Fruit fly (Drosophila melanogaster) whole organism, embryonic: ENCODE data around the gene dgt2.

Source experiments
- ATbp ChIP-seq: fragments of 200-800 bp; sonication (Bioruptor generic); optimal IDR thresholded peaks from 2 replicates; lab custom pipeline; 2017; ENCODE audit warnings: missing biosample characterization, mild to moderate bottlenecking, missing genetic modification characterization, missing genetic modification reagents
- CG11085 ChIP-seq: fragments of 200-800 bp; sonication (Bioruptor generic); IDR thresholded peaks from 2 replicates; pipeline ENCODE4 v1.3.6; 2022; ENCODE audit warnings: missing biosample characterization, missing genetic modification characterization
- CG12219 ChIP-seq: fragments of 200-800 bp; sonication (Bioruptor generic); optimal IDR thresholded peaks from 3 replicates; lab custom pipeline; 2018; ENCODE audit warnings: missing biosample characterization, mild to moderate bottlenecking, missing genetic modification characterization
- CG1602 ChIP-seq: fragments of 200-800 bp; sonication (Bioruptor generic); optimal IDR thresholded peaks from 3 replicates; lab custom pipeline; 2016; ENCODE audit warnings: missing biosample characterization, missing genetic modification characterization
- CG16813 ChIP-seq: fragments of 200-800 bp; sonication (Bioruptor generic); IDR thresholded peaks from 3 replicates; pipeline ENCODE4 v1.3.6; 2022; ENCODE audit warnings: missing biosample characterization, missing genetic modification characterization; ENCODE audit not compliant: partially characterized antibody
- CG17359 ChIP-seq: fragments of 200-800 bp; sonication (Bioruptor generic); optimal IDR thresholded peaks from 3 replicates; lab custom pipeline; 2018; ENCODE audit warnings: missing biosample characterization, mild to moderate bottlenecking, missing genetic modification characterization, moderate library complexity
- CG17361 ChIP-seq: fragments of 200-800 bp; sonication (Bioruptor generic); IDR thresholded peaks from 3 replicates; pipeline ENCODE4 v1.3.6; 2022; ENCODE audit warnings: missing biosample characterization, missing genetic modification characterization
- CG18599 ChIP-seq: fragments of 200-800 bp; sonication (Bioruptor generic); optimal IDR thresholded peaks from 3 replicates; lab custom pipeline; 2017; ENCODE audit warnings: missing biosample characterization, missing genetic modification characterization, mild to moderate bottlenecking, moderate library complexity, missing genetic modification reagents
- CG31388 ChIP-seq: fragments of 200-800 bp; sonication (Bioruptor generic); optimal IDR thresholded peaks from 2 replicates; lab custom pipeline; 2016; ENCODE audit warnings: missing biosample characterization, missing genetic modification characterization
- CG33213 ChIP-seq: fragments of 200-800 bp; sonication (Bioruptor generic); optimal IDR thresholded peaks from 3 replicates; lab custom pipeline; 2016; ENCODE audit warnings: missing biosample characterization, missing genetic modification characterization
- CG34376 ChIP-seq: fragments of 200-800 bp; sonication (Bioruptor generic); optimal IDR thresholded peaks from 2 replicates; lab custom pipeline; 2018; ENCODE audit warnings: missing biosample characterization, mild to moderate bottlenecking, missing genetic modification characterization
- CG4282 ChIP-seq: fragments of 200-800 bp; sonication (Bioruptor generic); optimal IDR thresholded peaks from 2 replicates; lab custom pipeline; 2016; ENCODE audit warnings: missing biosample characterization, missing genetic modification characterization
- CG6765 ChIP-seq: fragments of 200-800 bp; sonication (Bioruptor generic); optimal IDR thresholded peaks from 3 replicates; lab custom pipeline; 2017; ENCODE audit warnings: missing biosample characterization, mild to moderate bottlenecking, missing genetic modification characterization
- CG7987 ChIP-seq: fragments of 200-800 bp; sonication (Bioruptor generic); optimal IDR thresholded peaks from 2 replicates; lab custom pipeline; 2018; ENCODE audit warnings: missing biosample characterization, mild to moderate bottlenecking, missing genetic modification characterization, moderate library complexity
- CG8290 ChIP-seq, 3 experiments: fragments of 200-800 bp; sonication (Bioruptor generic); optimal IDR thresholded peaks; 2 replicates each; lab custom pipeline; 2016 to 2019; ENCODE audit warnings: missing biosample characterization in 3 of 3, missing genetic modification characterization in 3 of 3, mild to moderate bottlenecking in 2 of 3, moderate library complexity in 1 of 3
- CG8359 ChIP-seq: fragments of 200-800 bp; sonication (Bioruptor generic); optimal IDR thresholded peaks from 2 replicates; lab custom pipeline; 2017; ENCODE audit warnings: missing biosample characterization, mild to moderate bottlenecking, missing genetic modification characterization, borderline replicate concordance
- CG9215 ChIP-seq: fragments of 200-800 bp; sonication (Bioruptor generic); IDR thresholded peaks from 2 replicates; pipeline ENCODE4 v1.3.6; 2022; ENCODE audit warnings: missing biosample characterization, missing genetic modification characterization
- CG9797 ChIP-seq: fragments of 200-800 bp; sonication (Bioruptor generic); optimal IDR thresholded peaks from 3 replicates; lab custom pipeline; 2018; ENCODE audit warnings: missing biosample characterization, mild to moderate bottlenecking, missing genetic modification characterization
- Fer1 ChIP-seq: fragments of 200-800 bp; sonication (Bioruptor generic); optimal IDR thresholded peaks from 2 replicates; lab custom pipeline; 2017; ENCODE audit warnings: missing biosample characterization, mild to moderate bottlenecking, missing genetic modification characterization
- HLH54F ChIP-seq: fragments of 200-800 bp; sonication (Bioruptor generic); optimal IDR thresholded peaks from 3 replicates; lab custom pipeline; 2016; ENCODE audit warnings: missing biosample characterization, missing genetic modification characterization
- HmgD ChIP-seq: fragments of 200-800 bp; sonication (Bioruptor generic); optimal IDR thresholded peaks from 3 replicates; lab custom pipeline; 2016; ENCODE audit warnings: missing biosample characterization, missing genetic modification characterization
- Lhr ChIP-seq: fragments of 200-800 bp; sonication (Bioruptor generic); optimal IDR thresholded peaks from 3 replicates; lab custom pipeline; 2017; ENCODE audit warnings: mild to moderate bottlenecking, missing biosample characterization, missing genetic modification reagents, missing genetic modification characterization
- Mad ChIP-seq: fragments of 200-800 bp; sonication (Bioruptor generic); optimal IDR thresholded peaks from 2 replicates; lab custom pipeline; 2016; ENCODE audit warnings: missing biosample characterization, missing genetic modification characterization
- Nf-YB ChIP-seq: fragments of 200-800 bp; sonication (Bioruptor generic); optimal IDR thresholded peaks from 3 replicates; lab custom pipeline; 2019; ENCODE audit warnings: missing biosample characterization, mild to moderate bottlenecking, missing genetic modification characterization, moderate library complexity
- NfI ChIP-seq: fragments of 200-800 bp; sonication (Bioruptor generic); optimal IDR thresholded peaks from 3 replicates; lab custom pipeline; 2018; ENCODE audit warnings: missing biosample characterization, mild to moderate bottlenecking, missing genetic modification characterization, moderate library complexity
- Sry-β ChIP-seq: fragments of 200-800 bp; sonication (Bioruptor generic); optimal IDR thresholded peaks from 2 replicates; lab custom pipeline; 2018; ENCODE audit warnings: missing biosample characterization, mild to moderate bottlenecking, missing genetic modification characterization, moderate library complexity
- Ssrp ChIP-seq: fragments of 200-800 bp; sonication (Bioruptor generic); optimal IDR thresholded peaks from 2 replicates; lab custom pipeline; 2018; ENCODE audit warnings: missing biosample characterization, mild to moderate bottlenecking, missing genetic modification characterization, moderate library complexity
- Usf ChIP-seq: fragments of 200-800 bp; sonication (Bioruptor generic); optimal IDR thresholded peaks from 2 replicates; lab custom pipeline; 2017; ENCODE audit warnings: missing genotype, missing biosample characterization, missing genetic modification characterization
- bcd ChIP-seq: fragments of 200-800 bp; sonication (Bioruptor generic); optimal IDR thresholded peaks from 2 replicates; lab custom pipeline; 2017; ENCODE audit warnings: missing biosample characterization, mild to moderate bottlenecking, missing genetic modification characterization
- bsh ChIP-seq, 2 experiments: fragments of 200-800 bp; sonication (Bioruptor generic); optimal IDR thresholded peaks; 2 replicates each; lab custom pipeline; 2017 to 2018; ENCODE audit warnings: mild to moderate bottlenecking in 2 of 2, missing biosample characterization in 2 of 2, missing genetic modification characterization in 2 of 2, moderate library complexity in 1 of 2
- da ChIP-seq: fragments of 200-800 bp; sonication (Bioruptor generic); optimal IDR thresholded peaks from 2 replicates; lab custom pipeline; 2016; ENCODE audit warnings: missing biosample characterization, missing genetic modification characterization
- disco-r ChIP-seq: fragments of 200-800 bp; sonication (Bioruptor generic); optimal IDR thresholded peaks from 2 replicates; lab custom pipeline; 2016; ENCODE audit warnings: missing biosample characterization, missing genetic modification characterization
- dmrt11E ChIP-seq: fragments of 200-800 bp; sonication (Bioruptor generic); optimal IDR thresholded peaks from 3 replicates; lab custom pipeline; 2018; ENCODE audit warnings: missing biosample characterization, mild to moderate bottlenecking, missing genetic modification characterization, moderate library complexity
- eve ChIP-seq, 2 experiments: fragments of >200 bp; optimal IDR thresholded peaks; 2 replicates each; lab custom pipeline; 2017; ENCODE audit warnings: missing biosample characterization in 2 of 2, missing genetic modification characterization in 2 of 2
- exex ChIP-seq: fragments of 200-800 bp; sonication (Bioruptor generic); optimal IDR thresholded peaks from 4 replicates; lab custom pipeline; 2018; ENCODE audit warnings: missing biosample characterization, mild to moderate bottlenecking, missing genetic modification characterization, moderate library complexity
- grau ChIP-seq: fragments of 200-800 bp; optimal IDR thresholded peaks from 3 replicates; lab custom pipeline; 2019; ENCODE audit warnings: missing biosample characterization, mild to moderate bottlenecking, missing genetic modification characterization, moderate library complexity
- grn ChIP-seq: fragments of 200-800 bp; sonication (Bioruptor generic); optimal IDR thresholded peaks from 3 replicates; lab custom pipeline; 2017; ENCODE audit warnings: missing biosample characterization, missing genetic modification characterization
- ind ChIP-seq: fragments of 200-800 bp; sonication (Bioruptor generic); optimal IDR thresholded peaks from 3 replicates; lab custom pipeline; 2016; ENCODE audit warnings: missing biosample characterization, missing genetic modification characterization
- kni ChIP-seq: fragments of 200-800 bp; sonication (Bioruptor generic); optimal IDR thresholded peaks from 3 replicates; lab custom pipeline; 2017; ENCODE audit warnings: mild to moderate bottlenecking, missing biosample characterization, missing genetic modification reagents, missing genetic modification characterization
- mirr ChIP-seq: fragments of 200-800 bp; sonication (Bioruptor generic); optimal IDR thresholded peaks from 3 replicates; lab custom pipeline; 2018; ENCODE audit warnings: missing biosample characterization, mild to moderate bottlenecking, missing genetic modification characterization
- nerfin-1 ChIP-seq: fragments of 200-800 bp; sonication (Bioruptor generic); optimal IDR thresholded peaks from 3 replicates; lab custom pipeline; 2019; ENCODE audit warnings: missing biosample characterization, mild to moderate bottlenecking, missing genetic modification characterization, moderate library complexity
- onecut ChIP-seq: fragments of 200-800 bp; sonication (Bioruptor generic); IDR thresholded peaks from 2 replicates; pipeline ENCODE4 v1.3.6; 2022; ENCODE audit warnings: missing biosample characterization, missing genetic modification characterization
- schlank ChIP-seq: fragments of 200-800 bp; sonication (Bioruptor generic); optimal IDR thresholded peaks from 2 replicates; lab custom pipeline; 2018; ENCODE audit warnings: missing biosample characterization, mild to moderate bottlenecking, missing genetic modification characterization
- sima ChIP-seq: fragments of 200-800 bp; sonication (Bioruptor generic); optimal IDR thresholded peaks from 2 replicates; lab custom pipeline; 2016; ENCODE audit warnings: missing biosample characterization, missing genetic modification characterization
- tio ChIP-seq: fragments of 200-800 bp; sonication (Bioruptor generic); optimal IDR thresholded peaks from 2 replicates; lab custom pipeline; 2017; ENCODE audit warnings: missing biosample characterization, missing genetic modification characterization, inconsistent platforms
- tll ChIP-seq, 2 experiments: fragments of 200-800 bp in 1 of 2; fragments of >200 bp in 1 of 2; sonication (Bioruptor generic) in 1 of 2; optimal IDR thresholded peaks; 2 replicates each; lab custom pipeline; 2017 to 2019; ENCODE audit warnings: missing biosample characterization in 2 of 2, missing genetic modification characterization in 2 of 2, mild to moderate bottlenecking in 1 of 2, moderate library complexity in 1 of 2

dgt2 gene

dm6 chr2L:12002051-12002450, 12.3 kb downstream of the dgt2 start, which contains the start of gene Hacd1 (continued):
- no peak for TF ChIP-seq Fer1 (GFP tag; lab: Kevin White, UChicago)
- no peak for TF ChIP-seq Usf (GFP tag; lab: Kevin White, UChicago)
- TF ChIP-seq CG4282 (GFP tag; lab: Kevin White, UChicago) = no peak
- TF ChIP-seq CG16813 = no peak
- no peak for TF ChIP-seq Ssrp
- peak; percentile 62 for TF ChIP-seq CG9797
- no peak for TF ChIP-seq tio (GFP tag; lab: Kevin White, UChicago)
- no peak for TF ChIP-seq CG31388 (GFP tag; lab: Kevin White, UChicago)
- TF ChIP-seq bcd (GFP tag; lab: Kevin White, UChicago) = no peak
- TF ChIP-seq exex (tag; lab: Kevin White, UChicago) = peak; percentile 52
- TF ChIP-seq CG34376 (GFP tag; lab: Kevin White, UChicago) = peak; percentile 27
- no peak for TF ChIP-seq NfI
- TF ChIP-seq Nf-YB (GFP tag; lab: Kevin White, UChicago) = peak; percentile 68

- peak; percentile 95 for TF ChIP-seq Lhr (GFP tag; lab: Kevin White, UChicago)
- no peak for TF ChIP-seq Sry-β
- TF ChIP-seq nerfin-1 = peak; percentile 83
- peak; percentile 36 for TF ChIP-seq ind (GFP tag; lab: Kevin White, UChicago)
- TF ChIP-seq schlank (tag; lab: Kevin White, UChicago) = peak; percentile 8
- peak; percentile 15 for TF ChIP-seq CG6765
- peak; percentile 27 for TF ChIP-seq dmrt11E (tag; lab: Kevin White, UChicago)
- TF ChIP-seq CG17361 = no peak
- TF ChIP-seq onecut (GFP tag; lab: Robert Waterston, UW) = peak; percentile 15; the same call in 1 of the 2 replicates
- TF ChIP-seq bsh (GFP tag; optimal IDR thresholded peaks at IDR 0.05; lab: Kevin White, UChicago) = peak in 1 of 2 experiments; percentile 44
- TF ChIP-seq CG7987 (GFP tag; lab: Kevin White, UChicago) = peak; percentile 54
- TF ChIP-seq CG8359 (GFP tag; lab: Kevin White, UChicago) = peak; percentile 35
- peak in 1 of 2 experiments; percentile 54 for TF ChIP-seq tll (GFP tag; optimal IDR thresholded peaks at IDR 0.05; lab: Kevin White, UChicago)
- TF ChIP-seq HmgD (GFP tag; lab: Kevin White, UChicago) = peak; percentile 11
- TF ChIP-seq CG18599 (GFP tag; lab: Kevin White, UChicago) = peak; percentile 58
- no peak for TF ChIP-seq disco-r (GFP tag; lab: Kevin White, UChicago)
- peak; percentile 99 for TF ChIP-seq kni (GFP tag; lab: Kevin White, UChicago)
- peak; percentile 47 for TF ChIP-seq grau (tag; lab: Kevin White, UChicago)
- peak; percentile 29 for TF ChIP-seq ATbp
- TF ChIP-seq CG17359 (tag; lab: Kevin White, UChicago) = peak; percentile 19
- peak; percentile 17 for TF ChIP-seq Mad
- TF ChIP-seq CG8290 (GFP tag; optimal IDR thresholded peaks at IDR 0.05; lab: Kevin White, UChicago) = no peak
- TF ChIP-seq CG8290 (tag; optimal IDR thresholded peaks at IDR 0.05; lab: Kevin White, UChicago) = peak in 1 of 2 experiments; percentile 81
- TF ChIP-seq CG11085 (GFP tag; lab: Robert Waterston, UW) = no peak
- TF ChIP-seq CG12219 (GFP tag; lab: Kevin White, UChicago) = peak; percentile 31
- peak; percentile 22 for TF ChIP-seq CG1602 (GFP tag; lab: Kevin White, UChicago)
- peak; percentile 82 for TF ChIP-seq mirr (GFP tag; lab: Kevin White, UChicago)
- TF ChIP-seq da (GFP tag; lab: Kevin White, UChicago) = peak; percentile 64
- TF ChIP-seq CG9215 (GFP tag; lab: Robert Waterston, UW) = no peak
- TF ChIP-seq sima (GFP tag; lab: Kevin White, UChicago) = no peak
- no peak for TF ChIP-seq eve (GFP tag; optimal IDR thresholded peaks at IDR 0.05; lab: Kevin White, UChicago)
- TF ChIP-seq grn (GFP tag; lab: Kevin White, UChicago) = peak; percentile 89
- peak; percentile 10 for TF ChIP-seq CG33213
- TF ChIP-seq Fer1 (GFP tag; lab: Kevin White, UChicago) = peak; percentile 92
- TF ChIP-seq HLH54F (GFP tag; lab: Kevin White, UChicago) = peak; percentile 29
These were observed 13.4 kb downstream of the dgt2 start for dm6 chr2L:12002922-12003791.
